Fruit fly (Drosophila melanogaster) Kc167 (cell line): ENCODE measurements around the gene CG7423.

ENCODE experiments used
- Myc ChIP-seq: fragments of >200 bp; optimal IDR thresholded peaks from 2 replicates; lab custom pipeline; 2017; ENCODE audit warnings: missing external identifiers
- Sin3A ChIP-seq: fragments of >200 bp; optimal IDR thresholded peaks from 2 replicates; lab custom pipeline; 2018; ENCODE audit warnings: missing external identifiers
- h ChIP-seq: fragments of >200 bp; optimal IDR thresholded peaks from 3 replicates; lab custom pipeline; 2018; ENCODE audit warnings: missing external identifiers
- insv ChIP-seq: fragments of >200 bp; optimal IDR thresholded peaks from 3 replicates; lab custom pipeline; 2018; ENCODE audit warnings: missing external identifiers
- psq ChIP-seq: fragments of >200 bp; optimal IDR thresholded peaks from 2 replicates; lab custom pipeline; 2017; ENCODE audit warnings: missing external identifiers
- ttk ChIP-seq: sonication (Bioruptor generic); optimal IDR thresholded peaks from 2 replicates; lab custom pipeline; 2017; ENCODE audit warnings: missing external identifiers

- no peak for TF ChIP-seq h (lab: Kevin White, UChicago)
- TF ChIP-seq psq, result no peak
- no peak for TF ChIP-seq insv (lab: Kevin White, UChicago)
- no peak for TF ChIP-seq ttk
- TF ChIP-seq Sin3A (lab: Kevin White, UChicago), result no peak
- no peak for TF ChIP-seq Myc
Observed at dm6 chrX:19068873-19069272, 14.2 kb downstream of the CG7423 start, which contains the start of gene CG34330.
